Worm (Caenorhabditis elegans) whole organism, L3 larva: ENCODE measurements around the gene srsx-30.

Experiments used
- R02D3.7 ChIP-seq: fragments of 150-350 bp; optimal IDR thresholded peaks from 2 replicates; lab custom pipeline; 2014; ENCODE audit warnings: missing biosample characterization, missing genetic modification characterization
- aly-2 ChIP-seq: fragments of 150-350 bp; optimal IDR thresholded peaks from 2 replicates; lab custom pipeline; 2014; ENCODE audit warnings: missing biosample characterization, missing genetic modification characterization
- daf-12 ChIP-seq: fragments of 150-350 bp; optimal IDR thresholded peaks from 2 replicates; lab custom pipeline; 2014; ENCODE audit warnings: missing biosample characterization, missing genetic modification reagents, missing genetic modification characterization
- fkh-2 ChIP-seq: fragments of 150-350 bp; optimal IDR thresholded peaks from 2 replicates; lab custom pipeline; 2014; ENCODE audit warnings: missing biosample characterization, missing genetic modification reagents, missing genetic modification characterization
- fos-1 ChIP-seq: fragments of 150-350 bp; optimal IDR thresholded peaks from 2 replicates; lab custom pipeline; 2014; ENCODE audit warnings: missing biosample characterization, missing genetic modification characterization
- lsy-12 ChIP-seq: sonication (generic microtip); optimal IDR thresholded peaks from 2 replicates; lab custom pipeline; 2016; ENCODE audit warnings: mild to moderate bottlenecking, missing genetic modification characterization, missing compliant biosample characterization
- nhr-12 ChIP-seq: fragments of 150-350 bp; optimal IDR thresholded peaks from 2 replicates; lab custom pipeline; 2014; ENCODE audit warnings: missing biosample characterization, missing genetic modification characterization
- pqm-1 ChIP-seq: fragments of 150-350 bp; optimal IDR thresholded peaks from 2 replicates; lab custom pipeline; 2017; ENCODE audit warnings: missing biosample characterization, missing genetic modification characterization, inconsistent platforms
- zag-1 ChIP-seq: fragments of 150-350 bp; optimal IDR thresholded peaks from 2 replicates; lab custom pipeline; 2014; ENCODE audit warnings: missing biosample characterization, missing genetic modification characterization
- ztf-11 ChIP-seq: fragments of 150-350 bp; optimal IDR thresholded peaks from 2 replicates; lab custom pipeline; 2014; ENCODE audit warnings: missing biosample characterization, missing genetic modification characterization

srsx-30 gene

ce11 chrV:10210244-10210643 lies 51.6 kb downstream of the srsx-30 start, which contains the start of gene tftc-3:
Gene tftc-3 (minus strand): TSS chrV:10210344.
- TF ChIP-seq zag-1 (no peak), pqm-1 (tag; lab: Kevin White, UChicago) (no peak), nhr-12 (tag; lab: Kevin White, UChicago) (no peak), fkh-2 (tag; lab: Kevin White, UChicago) (no peak), lsy-12 (tag; lab: Kevin White, UChicago) (no peak), daf-12 (tag; lab: Kevin White, UChicago) (no peak), aly-2 (tag; lab: Kevin White, UChicago) (no peak), ztf-11 (tag; lab: Kevin White, UChicago) (no peak), R02D3.7 (tag; lab: Kevin White, UChicago) (no peak), fos-1 (tag; lab: Kevin White, UChicago) (no peak)
- TF ChIP-seq, all 47 proteins: peak for 0
